Fruit fly (Drosophila melanogaster) whole organism, prepupa: ENCODE results near the gene Ufsp2.
A peak's percentile ranks its signal among the peaks of the same experiment; 100 is the strongest.

Source experiments
- Blimp-1 ChIP-seq: fragments of 200-800 bp; sonication (Bioruptor generic); optimal IDR thresholded peaks from 3 replicates; lab custom pipeline; 2017; ENCODE audit warnings: missing biosample characterization, missing genetic modification characterization, mild to moderate bottlenecking, moderate library complexity, missing genetic modification reagents
- CG11762 ChIP-seq: fragments of 200-800 bp; sonication (Bioruptor generic); optimal IDR thresholded peaks from 3 replicates; lab custom pipeline; 2016; ENCODE audit warnings: missing biosample characterization, missing genetic modification characterization; ENCODE audit not compliant: insufficient read depth
- CG11902 ChIP-seq: fragments of 200-800 bp; sonication (Bioruptor generic); optimal IDR thresholded peaks from 3 replicates; lab custom pipeline; 2016; ENCODE audit warnings: missing biosample characterization, missing genetic modification characterization
- CG15336 ChIP-seq: fragments of 200-800 bp; sonication (Bioruptor generic); IDR thresholded peaks from 2 replicates; pipeline ENCODE4 v1.3.6; 2022; ENCODE audit warnings: missing biosample characterization, missing genetic modification characterization
- CG1621 ChIP-seq: fragments of 200-800 bp; sonication (Bioruptor generic); optimal IDR thresholded peaks from 3 replicates; lab custom pipeline; 2018; ENCODE audit warnings: missing biosample characterization, mild to moderate bottlenecking, missing genetic modification characterization
- CG16779 ChIP-seq: fragments of 200-800 bp; sonication (Bioruptor generic); optimal IDR thresholded peaks from 3 replicates; lab custom pipeline; 2017; ENCODE audit warnings: missing biosample characterization, mild to moderate bottlenecking, missing genetic modification characterization
- CG34406 ChIP-seq: fragments of 200-800 bp; sonication (Bioruptor generic); optimal IDR thresholded peaks from 3 replicates; lab custom pipeline; 2016; ENCODE audit warnings: missing biosample characterization, missing genetic modification characterization
- CG4318 ChIP-seq: fragments of 200-800 bp; sonication (Bioruptor generic); optimal IDR thresholded peaks from 3 replicates; lab custom pipeline; 2017; ENCODE audit warnings: missing biosample characterization, mild to moderate bottlenecking, missing genetic modification characterization
- CG6163 ChIP-seq: fragments of 200-800 bp; sonication (Bioruptor generic); IDR thresholded peaks from 3 replicates; pipeline ENCODE4 v1.3.6; 2022; ENCODE audit warnings: missing biosample characterization, missing genetic modification characterization
- CG6808 ChIP-seq: fragments of 200-800 bp; sonication (Bioruptor generic); optimal IDR thresholded peaks from 3 replicates; lab custom pipeline; 2017; ENCODE audit warnings: missing biosample characterization, missing genetic modification characterization, mild to moderate bottlenecking, moderate library complexity, missing genetic modification reagents
- CG6854 ChIP-seq: fragments of 200-800 bp; sonication (Bioruptor generic); optimal IDR thresholded peaks from 2 replicates; lab custom pipeline; 2017; ENCODE audit warnings: missing biosample characterization, mild to moderate bottlenecking, missing genetic modification characterization
- CG7368 ChIP-seq: fragments of 200-800 bp; sonication (Bioruptor generic); optimal IDR thresholded peaks from 3 replicates; lab custom pipeline; 2016; ENCODE audit warnings: missing biosample characterization, missing genetic modification characterization
- CG8119 ChIP-seq: fragments of 200-800 bp; sonication (Bioruptor generic); IDR thresholded peaks from 3 replicates; pipeline ENCODE4 v1.3.6; 2022; ENCODE audit warnings: missing biosample characterization, missing genetic modification characterization
- CG8319 ChIP-seq: fragments of 200-800 bp; sonication (Bioruptor generic); optimal IDR thresholded peaks from 3 replicates; lab custom pipeline; 2016; ENCODE audit warnings: missing biosample characterization, missing genetic modification characterization
- CG8632 ChIP-seq: fragments of 200-800 bp; sonication (Bioruptor generic); optimal IDR thresholded peaks from 3 replicates; lab custom pipeline; 2016; ENCODE audit warnings: missing biosample characterization, missing genetic modification characterization
- CG9139 ChIP-seq: fragments of 200-800 bp; sonication (Bioruptor generic); optimal IDR thresholded peaks from 3 replicates; lab custom pipeline; 2017; ENCODE audit warnings: missing biosample characterization, mild to moderate bottlenecking, missing genetic modification characterization
- Eip75B ChIP-seq: fragments of 200-800 bp; sonication (Bioruptor generic); optimal IDR thresholded peaks from 3 replicates; lab custom pipeline; 2016; ENCODE audit warnings: missing biosample characterization, missing genetic modification characterization
- Eip78C ChIP-seq: fragments of 200-800 bp; sonication (Bioruptor generic); peaks from one replicate; lab custom pipeline; 2016; ENCODE audit warnings: missing biosample characterization, missing genetic modification characterization
- Ets21C ChIP-seq: fragments of 200-800 bp; sonication (Bioruptor generic); optimal IDR thresholded peaks from 3 replicates; lab custom pipeline; 2016; ENCODE audit warnings: missing biosample characterization, missing genetic modification characterization
- Ets96B ChIP-seq: fragments of 200-800 bp; optimal IDR thresholded peaks from 2 replicates; lab custom pipeline; 2019; ENCODE audit warnings: missing biosample characterization, mild to moderate bottlenecking, missing genetic modification characterization, moderate library complexity
- Hr39 ChIP-seq: fragments of 200-800 bp; sonication (Bioruptor generic); optimal IDR thresholded peaks from 2 replicates; lab custom pipeline; 2016; ENCODE audit warnings: missing biosample characterization, missing genetic modification characterization
- Hr4 ChIP-seq: fragments of 200-800 bp; sonication (Bioruptor generic); optimal IDR thresholded peaks from 3 replicates; lab custom pipeline; 2016; ENCODE audit warnings: missing biosample characterization, missing genetic modification characterization
- OdsH ChIP-seq: fragments of 200-800 bp; sonication (Bioruptor generic); optimal IDR thresholded peaks from 3 replicates; lab custom pipeline; 2016; ENCODE audit warnings: missing biosample characterization, missing genetic modification characterization
- Smox ChIP-seq: fragments of 200-800 bp; sonication (Bioruptor generic); optimal IDR thresholded peaks from 3 replicates; lab custom pipeline; 2016; ENCODE audit warnings: missing biosample characterization, missing genetic modification characterization
- Sox14 ChIP-seq: fragments of 200-800 bp; sonication (Bioruptor generic); optimal IDR thresholded peaks from 3 replicates; lab custom pipeline; 2016; ENCODE audit warnings: missing biosample characterization, missing genetic modification characterization
- Sox15 ChIP-seq: fragments of 200-800 bp; sonication (Bioruptor generic); optimal IDR thresholded peaks from 3 replicates; lab custom pipeline; 2016; ENCODE audit warnings: missing biosample characterization, missing genetic modification characterization
- achi ChIP-seq: fragments of 200-800 bp; sonication (Bioruptor generic); optimal IDR thresholded peaks from 3 replicates; lab custom pipeline; 2016; ENCODE audit warnings: missing biosample characterization, missing genetic modification characterization
- dac ChIP-seq: fragments of 200-800 bp; sonication (Bioruptor generic); optimal IDR thresholded peaks from 2 replicates; lab custom pipeline; 2017; ENCODE audit warnings: missing biosample characterization, mild to moderate bottlenecking, missing genetic modification characterization
- eg ChIP-seq: fragments of 200-800 bp; sonication (Bioruptor generic); IDR thresholded peaks from 3 replicates; pipeline ENCODE4 v1.3.6; 2022; ENCODE audit warnings: missing biosample characterization, missing genetic modification characterization
- esn ChIP-seq: fragments of 200-800 bp; sonication (Bioruptor generic); optimal IDR thresholded peaks from 2 replicates; lab custom pipeline; 2016; ENCODE audit warnings: missing biosample characterization, mild to moderate bottlenecking, missing genetic modification characterization, moderate library complexity
- fd59A ChIP-seq: fragments of 200-800 bp; sonication (Bioruptor generic); optimal IDR thresholded peaks from 2 replicates; lab custom pipeline; 2017; ENCODE audit warnings: missing biosample characterization, mild to moderate bottlenecking, missing genetic modification characterization, missing genetic modification reagents
- fd85E ChIP-seq: fragments of 200-800 bp; sonication (Bioruptor generic); optimal IDR thresholded peaks from 3 replicates; lab custom pipeline; 2016; ENCODE audit warnings: missing biosample characterization, missing genetic modification characterization
- fkh ChIP-seq: fragments of 200-800 bp; sonication (Bioruptor generic); optimal IDR thresholded peaks from 3 replicates; lab custom pipeline; 2017; ENCODE audit warnings: missing biosample characterization, mild to moderate bottlenecking, missing genetic modification characterization, moderate library complexity
- lz ChIP-seq: fragments of 200-800 bp; sonication (Bioruptor generic); optimal IDR thresholded peaks from 3 replicates; lab custom pipeline; 2016; ENCODE audit warnings: missing biosample characterization, missing genetic modification characterization
- net ChIP-seq: fragments of 200-800 bp; sonication (Bioruptor generic); optimal IDR thresholded peaks from 3 replicates; lab custom pipeline; 2016; ENCODE audit warnings: missing biosample characterization, missing genetic modification characterization
- pdm3 ChIP-seq: fragments of 200-800 bp; sonication (Bioruptor generic); optimal IDR thresholded peaks from 3 replicates; lab custom pipeline; 2016; ENCODE audit warnings: missing biosample characterization, missing genetic modification characterization
- ss ChIP-seq, 2 experiments: fragments of 200-800 bp; sonication (Bioruptor generic); optimal IDR thresholded peaks; 2 replicates in 1 of 2; 3 replicates in 1 of 2; lab custom pipeline; 2017 to 2018; ENCODE audit warnings: mild to moderate bottlenecking in 2 of 2, missing biosample characterization in 2 of 2, missing genetic modification characterization in 2 of 2, moderate library complexity in 1 of 2
- svp ChIP-seq: fragments of 200-800 bp; sonication (Bioruptor generic); peaks from one replicate; lab custom pipeline; 2016; ENCODE audit warnings: missing biosample characterization, missing genetic modification characterization
- topi ChIP-seq: fragments of 200-800 bp; sonication (Bioruptor generic); optimal IDR thresholded peaks from 3 replicates; lab custom pipeline; 2016; ENCODE audit warnings: missing biosample characterization, missing genetic modification characterization
- vri ChIP-seq: fragments of 200-800 bp; sonication (Bioruptor generic); optimal IDR thresholded peaks from 3 replicates; lab custom pipeline; 2016; ENCODE audit warnings: missing biosample characterization, mild to moderate bottlenecking, missing genetic modification characterization

Ufsp2 gene

dm6 chr3L:15565829-15566433 is 10.4 kb upstream of the Ufsp2 start, which contains the start of gene dop (continued):
- TF ChIP-seq CG6854 (GFP tag; lab: Kevin White, UChicago) (no peak), Hr39 (peak; percentile 12), CG8319 (GFP tag; lab: Kevin White, UChicago) (no peak), CG16779 (tag; lab: Kevin White, UChicago) (no peak), CG6808 (no peak), pdm3 (GFP tag; lab: Kevin White, UChicago) (no peak), CG1621 (tag; lab: Kevin White, UChicago) (no peak), dac (no peak), Blimp-1 (no peak), Sox15 (GFP tag; lab: Kevin White, UChicago) (no peak), CG9139 (GFP tag; lab: Kevin White, UChicago) (no peak), svp (peak; percentile 75), CG15336 (GFP tag; lab: Robert Waterston, UW) (0 out of 2 replicates have a peak, but pooled peaks have one; percentile 16), net (GFP tag; lab: Kevin White, UChicago) (peak; percentile 4), achi (GFP tag; lab: Kevin White, UChicago) (peak; percentile 36), CG6163 (GFP tag; lab: Robert Waterston, UW) (peak; percentile 9; the same call in 1 of the 3 replicates), Hr4 (GFP tag; lab: Kevin White, UChicago) (no peak), ss (GFP tag; optimal IDR thresholded peaks at IDR 0.05; lab: Kevin White, UChicago) (peak in 1 of 2 experiments; percentile 4), CG8119 (GFP tag; lab: Robert Waterston, UW) (no peak), CG34406 (GFP tag; lab: Kevin White, UChicago) (no peak), Eip78C (peak; percentile 70), Ets96B (tag; lab: Kevin White, UChicago) (no peak), CG7368 (no peak), Ets21C (GFP tag; lab: Kevin White, UChicago) (peak; percentile 20), Smox (GFP tag; lab: Kevin White, UChicago) (peak; percentile 15), CG8632 (GFP tag; lab: Kevin White, UChicago) (no peak), Eip75B (GFP tag; lab: Kevin White, UChicago) (no peak), fd59A (GFP tag; lab: Kevin White, UChicago) (no peak), lz (GFP tag; lab: Kevin White, UChicago) (peak; percentile 34)

- TF ChIP-seq CG6854 (GFP tag; lab: Kevin White, UChicago) (peak; percentile 13), CG16779 (tag; lab: Kevin White, UChicago) (peak; percentile 51), Hr39 (no peak), CG11902 (no peak), CG11762 (GFP tag; lab: Kevin White, UChicago) (no peak), CG4318 (GFP tag; lab: Kevin White, UChicago) (no peak), Sox14 (peak; percentile 45), CG6163 (GFP tag; lab: Robert Waterston, UW) (peak; percentile 61; the same call in 2 of the 3 replicates), pdm3 (GFP tag; lab: Kevin White, UChicago) (no peak), Eip75B (GFP tag; lab: Kevin White, UChicago) (no peak), OdsH (GFP tag; lab: Kevin White, UChicago) (no peak), CG9139 (GFP tag; lab: Kevin White, UChicago) (no peak), vri (GFP tag; lab: Kevin White, UChicago) (peak; percentile 71), CG8319 (GFP tag; lab: Kevin White, UChicago) (peak; percentile 76), CG34406 (GFP tag; lab: Kevin White, UChicago) (peak; percentile 38), svp (peak; percentile 65), CG7368 (no peak), topi (GFP tag; lab: Kevin White, UChicago) (peak; percentile 1), Eip78C (peak; percentile 84), fd85E (GFP tag; lab: Kevin White, UChicago) (no peak), ss (GFP tag; optimal IDR thresholded peaks at IDR 0.05; lab: Kevin White, UChicago) (peak in 1 of 2 experiments; percentile 32), esn (peak; percentile 6), Ets96B (tag; lab: Kevin White, UChicago) (no peak), Smox (GFP tag; lab: Kevin White, UChicago) (no peak), CG1621 (tag; lab: Kevin White, UChicago) (no peak), eg (GFP tag; lab: Robert Waterston, UW) (peak; percentile 6; the same call in 1 of the 3 replicates), fkh (peak; percentile 100), CG15336 (GFP tag; lab: Robert Waterston, UW) (no peak)
Observed at dm6 chr3L:15566484-15566955, 9.8 kb upstream of the Ufsp2 start.
